Worm (Caenorhabditis elegans) whole organism, L2 larva: ENCODE data around the gene let-754.

Source experiments
- F13H6.1 ChIP-seq: sonication (generic microtip); optimal IDR thresholded peaks from 2 replicates; lab custom pipeline; 2016; ENCODE audit warnings: missing genetic modification characterization, missing compliant biosample characterization
- R02D3.7 ChIP-seq: fragments of 150-350 bp; optimal IDR thresholded peaks from 2 replicates; lab custom pipeline; 2014; ENCODE audit warnings: missing biosample characterization, missing genetic modification characterization
- Y55F3AM.14 ChIP-seq: fragments of 200-800 bp; sonication (Bioruptor generic); optimal IDR thresholded peaks from 2 replicates; lab custom pipeline; 2018; ENCODE audit warnings: mild to moderate bottlenecking, missing genetic modification characterization, missing compliant biosample characterization
- ZK546.5 ChIP-seq: sonication (generic microtip); optimal IDR thresholded peaks from 2 replicates; lab custom pipeline; 2017; ENCODE audit warnings: missing biosample characterization, missing genetic modification characterization
- aly-2 ChIP-seq: fragments of 150-350 bp; optimal IDR thresholded peaks from 2 replicates; lab custom pipeline; 2014; ENCODE audit warnings: missing biosample characterization, missing genetic modification characterization
- ama-1 ChIP-seq: fragments of 150-350 bp; optimal IDR thresholded peaks from 2 replicates; lab custom pipeline; 2018; ENCODE audit warnings: inconsistent platforms
- blmp-1 ChIP-seq: sonication (generic microtip); optimal IDR thresholded peaks from 2 replicates; lab custom pipeline; 2017; ENCODE audit warnings: missing genetic modification characterization, mild to moderate bottlenecking, missing compliant biosample characterization, antibody characterized with exemption, moderate library complexity; ENCODE audit not compliant: insufficient read depth
- ceh-82 ChIP-seq: fragments of 150-350 bp; optimal IDR thresholded peaks from 2 replicates; lab custom pipeline; 2014; ENCODE audit warnings: missing biosample characterization, missing genetic modification characterization
- crh-2 ChIP-seq: sonication (generic microtip); optimal IDR thresholded peaks from 2 replicates; lab custom pipeline; 2017; ENCODE audit warnings: missing biosample characterization, missing genetic modification characterization
- egl-27 ChIP-seq: sonication (generic microtip); optimal IDR thresholded peaks from 3 replicates; lab custom pipeline; 2017; ENCODE audit warnings: missing biosample characterization, missing genetic modification reagents, missing genetic modification characterization
- elt-3 ChIP-seq: sonication (generic microtip); optimal IDR thresholded peaks from 2 replicates; lab custom pipeline; 2017; ENCODE audit warnings: missing biosample characterization, missing genetic modification characterization
- fos-1 ChIP-seq: fragments of 150-350 bp; optimal IDR thresholded peaks from 2 replicates; lab custom pipeline; 2014; ENCODE audit warnings: missing biosample characterization, missing genetic modification characterization
- gmeb-1 ChIP-seq: fragments of 150-350 bp; optimal IDR thresholded peaks from 2 replicates; lab custom pipeline; 2014; ENCODE audit warnings: missing biosample characterization, missing genetic modification characterization
- lin-11 ChIP-seq: fragments of 150-350 bp; sonication (generic microtip); optimal IDR thresholded peaks from 2 replicates; lab custom pipeline; 2014; ENCODE audit warnings: missing biosample characterization, missing genetic modification characterization, inconsistent platforms, mixed read lengths
- lin-13 ChIP-seq: fragments of 150-350 bp; optimal IDR thresholded peaks from 2 replicates; lab custom pipeline; 2014; ENCODE audit warnings: missing biosample characterization, missing genetic modification reagents, missing genetic modification characterization
- lsy-2 ChIP-seq, 2 experiments: fragments of 150-350 bp in 1 of 2; sonication (generic microtip) in 1 of 2; optimal IDR thresholded peaks; 2 replicates each; lab custom pipeline; 2014 to 2017; ENCODE audit warnings: missing biosample characterization in 2 of 2, missing genetic modification characterization in 2 of 2
- mab-5 ChIP-seq: fragments of 150-350 bp; optimal IDR thresholded peaks from 2 replicates; lab custom pipeline; 2014; ENCODE audit warnings: missing biosample characterization, missing genetic modification characterization
- mdl-1 ChIP-seq, 2 experiments: fragments of 150-350 bp in 1 of 2; sonication (generic microtip) in 1 of 2; optimal IDR thresholded peaks; 2 replicates each; lab custom pipeline; 2017; ENCODE audit warnings: missing biosample characterization in 2 of 2, missing genetic modification characterization in 2 of 2
- nhr-10 ChIP-seq: sonication (generic microtip); optimal IDR thresholded peaks from 2 replicates; lab custom pipeline; 2017; ENCODE audit warnings: missing biosample characterization, missing genetic modification characterization
- nhr-12 ChIP-seq: fragments of 150-350 bp; optimal IDR thresholded peaks from 2 replicates; lab custom pipeline; 2014; ENCODE audit warnings: missing biosample characterization, missing genetic modification characterization
- nhr-129 ChIP-seq: fragments of 150-350 bp; optimal IDR thresholded peaks from 2 replicates; lab custom pipeline; 2014; ENCODE audit warnings: missing biosample characterization, missing genetic modification characterization
- nhr-21 ChIP-seq: fragments of 150-350 bp; optimal IDR thresholded peaks from 2 replicates; lab custom pipeline; 2014; ENCODE audit warnings: missing biosample characterization, missing genetic modification characterization
- nhr-23 ChIP-seq: fragments of 150-350 bp; optimal IDR thresholded peaks from 2 replicates; lab custom pipeline; 2014; ENCODE audit warnings: missing biosample characterization, missing genetic modification reagents, missing genetic modification characterization
- nhr-25 ChIP-seq: fragments of 150-350 bp; sonication (generic microtip); optimal IDR thresholded peaks from 3 replicates; lab custom pipeline; 2014; ENCODE audit warnings: missing biosample characterization, missing genetic modification characterization
- nhr-77 ChIP-seq: fragments of 150-350 bp; optimal IDR thresholded peaks from 2 replicates; lab custom pipeline; 2014; ENCODE audit warnings: missing biosample characterization, missing genetic modification characterization
- peb-1 ChIP-seq: fragments of 150-350 bp; optimal IDR thresholded peaks from 2 replicates; lab custom pipeline; 2014; ENCODE audit warnings: missing biosample characterization, missing genetic modification characterization
- skn-1 ChIP-seq: sonication (generic microtip); optimal IDR thresholded peaks from 2 replicates; lab custom pipeline; 2017; ENCODE audit warnings: missing biosample characterization, missing genetic modification characterization
- sma-3 ChIP-seq: sonication (generic microtip); optimal IDR thresholded peaks from 2 replicates; lab custom pipeline; 2016; ENCODE audit warnings: missing genetic modification reagents, missing genetic modification characterization, missing compliant biosample characterization
- sma-9 ChIP-seq, 2 experiments: fragments of 150-350 bp in 1 of 2; sonication (generic microtip) in 1 of 2; optimal IDR thresholded peaks; 2 replicates each; lab custom pipeline; 2014 to 2016; ENCODE audit warnings: missing genetic modification characterization in 2 of 2, mild to moderate bottlenecking in 1 of 2, missing biosample characterization in 1 of 2, missing compliant biosample characterization in 1 of 2, missing genetic modification reagents in 1 of 2, moderate library complexity in 1 of 2
- snpc-4 ChIP-seq: fragments of 150-350 bp; optimal IDR thresholded peaks from 2 replicates; lab custom pipeline; 2014; ENCODE audit warnings: missing biosample characterization, missing genetic modification characterization
- unc-39 ChIP-seq: fragments of 150-350 bp; optimal IDR thresholded peaks from 2 replicates; lab custom pipeline; 2014; ENCODE audit warnings: missing biosample characterization, missing genetic modification characterization
- unc-55 ChIP-seq: fragments of 150-350 bp; sonication (generic microtip); optimal IDR thresholded peaks from 3 replicates; lab custom pipeline; 2014; ENCODE audit warnings: missing biosample characterization, missing genetic modification reagents, missing genetic modification characterization
- ztf-1 ChIP-seq: fragments of 200-800 bp; sonication (Bioruptor generic); conservative IDR thresholded peaks from 2 replicates; pipeline ENCODE4 v1.3.6; 2022; ENCODE audit warnings: missing genetic modification characterization, missing compliant biosample characterization
- ztf-11 ChIP-seq: sonication (generic microtip); optimal IDR thresholded peaks from 2 replicates; lab custom pipeline; 2017; ENCODE audit warnings: missing biosample characterization, missing genetic modification characterization

let-754 gene

ce11 chrIII:7986585-7987171 is 33.6 kb upstream of the let-754 start, which contains the start of gene hrpk-2:
TSS of gene hrpk-2 (plus strand) at chrIII:7987121.
- TF ChIP-seq F13H6.1 (tag; lab: Kevin White, UChicago) (no peak), ztf-1 (GFP tag; lab: Robert Waterston, UW) (no peak), lin-11 (no peak)
- TF ChIP-seq, all 48 proteins: peak for 0

- TF ChIP-seq nhr-77 (tag; lab: Kevin White, UChicago) (no peak), sma-3 (GFP tag; lab: Kevin White, UChicago) (no peak), F13H6.1 (tag; lab: Kevin White, UChicago) (no peak), ama-1 (lab: Kevin White, UChicago) (no peak), unc-55 (GFP tag; lab: Kevin White, UChicago) (no peak), lin-13 (no peak), ZK546.5 (tag; lab: Kevin White, UChicago) (no peak), egl-27 (tag; lab: Kevin White, UChicago) (no peak), fos-1 (tag; lab: Kevin White, UChicago) (no peak), sma-9 (GFP tag; optimal IDR thresholded peaks at IDR 0.05; lab: Kevin White, UChicago) (no peak), sma-9 (tag; optimal IDR thresholded peaks at IDR 0.05; lab: Kevin White, UChicago) (no peak), nhr-21 (tag; lab: Kevin White, UChicago) (no peak), nhr-129 (tag; lab: Kevin White, UChicago) (no peak), elt-3 (tag; lab: Kevin White, UChicago) (no peak), skn-1 (tag; lab: Kevin White, UChicago) (no peak), lin-11 (no peak), ceh-82 (no peak)
These were observed 28.8 kb upstream of the let-754 start for ce11 chrIII:7981938-7982337.

DNA sequence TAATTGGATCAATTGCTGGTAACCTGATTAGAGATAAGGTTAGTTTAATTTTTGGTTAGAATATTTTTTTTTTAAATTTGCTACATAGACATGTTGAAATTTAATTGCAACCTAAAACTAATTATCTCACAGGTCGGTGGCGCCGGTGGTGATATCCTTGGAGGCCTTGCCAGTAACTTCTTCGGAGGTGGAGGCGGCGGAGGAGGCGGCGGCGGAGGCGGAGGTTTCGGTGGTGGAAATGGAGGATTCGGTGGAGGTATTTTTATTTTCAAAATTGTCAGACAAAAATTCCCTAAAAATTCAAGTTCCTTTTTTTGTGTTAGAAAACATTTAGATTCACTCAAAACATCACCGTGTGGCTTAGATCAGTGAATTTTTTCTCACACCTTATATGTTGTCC is 28.1 kb upstream of the let-754 start:
- TF ChIP-seq nhr-21 (tag; lab: Kevin White, UChicago) (no peak), nhr-25 (no peak), sma-9 (GFP tag; optimal IDR thresholded peaks at IDR 0.05; lab: Kevin White, UChicago) (no peak), sma-9 (tag; optimal IDR thresholded peaks at IDR 0.05; lab: Kevin White, UChicago) (no peak), crh-2 (tag; lab: Kevin White, UChicago) (no peak), nhr-10 (tag; lab: Kevin White, UChicago) (no peak), unc-39 (tag; lab: Kevin White, UChicago) (no peak), skn-1 (tag; lab: Kevin White, UChicago) (no peak), aly-2 (tag; lab: Kevin White, UChicago) (no peak), snpc-4 (tag; lab: Kevin White, UChicago) (no peak), gmeb-1 (tag; lab: Kevin White, UChicago) (no peak), mdl-1 (tag; optimal IDR thresholded peaks at IDR 0.05; lab: Kevin White, UChicago) (no peak), nhr-129 (tag; lab: Kevin White, UChicago) (no peak), ztf-11 (tag; lab: Kevin White, UChicago) (no peak), nhr-12 (no peak), ztf-1 (GFP tag; lab: Robert Waterston, UW) (no peak), peb-1 (tag; lab: Kevin White, UChicago) (no peak), blmp-1 (tag; lab: Kevin White, UChicago) (no peak), R02D3.7 (tag; lab: Kevin White, UChicago) (no peak), mab-5 (tag; lab: Kevin White, UChicago) (no peak), nhr-23 (tag; lab: Kevin White, UChicago) (no peak)
- TF ChIP-seq, all 48 proteins: peak for 0

- TF ChIP-seq mdl-1 (tag; optimal IDR thresholded peaks at IDR 0.05; lab: Kevin White, UChicago): no peak
- TF ChIP-seq lsy-2 (tag; optimal IDR thresholded peaks at IDR 0.05; lab: Kevin White, UChicago): no peak
- TF ChIP-seq ztf-11 (tag; lab: Kevin White, UChicago): no peak
- no peak for TF ChIP-seq ceh-82
- TF ChIP-seq nhr-12: no peak
- no peak for TF ChIP-seq elt-3 (tag; lab: Kevin White, UChicago)
- TF ChIP-seq Y55F3AM.14 (GFP tag; lab: Kevin White, UChicago): no peak
These were observed 26.6 kb upstream of the let-754 start, which contains the start of gene clp-1 for ce11 chrIII:7979659-7980058. TSS of gene clp-1 (plus strand) at chrIII:7979959.
